Worm (Caenorhabditis elegans) whole organism, L4 larva: ENCODE results near the gene npp-8.

Experiments used
- F10B5.3 ChIP-seq: sonication (generic microtip); optimal IDR thresholded peaks from 2 replicates; lab custom pipeline; 2016; ENCODE audit warnings: mild to moderate bottlenecking, missing genetic modification characterization, missing compliant biosample characterization
- F26F4.8 ChIP-seq: fragments of 200-800 bp; sonication (Bioruptor generic); conservative IDR thresholded peaks from 2 replicates; pipeline ENCODE4 v1.3.6; 2022; ENCODE audit warnings: missing genetic modification characterization, missing compliant biosample characterization
- F44E2.7 ChIP-seq: fragments of 200-800 bp; sonication (Bioruptor generic); IDR thresholded peaks from 2 replicates; pipeline ENCODE4 v2.1.2; 2022; ENCODE audit warnings: missing genetic modification characterization, missing compliant biosample characterization
- R02D3.7 ChIP-seq: fragments of 150-350 bp; sonication (generic microtip); optimal IDR thresholded peaks from 3 replicates; lab custom pipeline; 2014; ENCODE audit warnings: missing biosample characterization, missing genetic modification characterization
- Y48G9A.11 ChIP-seq: fragments of 200-800 bp; sonication (Bioruptor generic); IDR thresholded peaks from 2 replicates; pipeline ENCODE4 v1.3.6; 2022; ENCODE audit warnings: missing genetic modification reagents, missing genetic modification characterization, missing compliant biosample characterization
- aha-1 ChIP-seq: fragments of 150-350 bp; peaks from one replicate; lab custom pipeline; 2014; ENCODE audit warnings: missing biosample characterization, missing genetic modification characterization
- aly-2 ChIP-seq: sonication (generic microtip); optimal IDR thresholded peaks from 2 replicates; lab custom pipeline; 2018; ENCODE audit warnings: missing biosample characterization, missing genetic modification characterization
- ama-1 ChIP-seq: fragments of 150-350 bp; optimal IDR thresholded peaks from 2 replicates; lab custom pipeline; 2014; ENCODE audit warnings: inconsistent platforms, mixed read lengths
- arid-1 ChIP-seq: fragments of 200-800 bp; sonication (Bioruptor generic); conservative IDR thresholded peaks from 2 replicates; pipeline ENCODE4 v1.3.6; 2022; ENCODE audit warnings: missing genetic modification reagents, missing genetic modification characterization, missing compliant biosample characterization
- ceh-20 ChIP-seq: fragments of 200-800 bp; sonication (Bioruptor generic); IDR thresholded peaks from 2 replicates; pipeline ENCODE4 v1.3.6; 2022; ENCODE audit warnings: missing genetic modification reagents, missing genetic modification characterization, missing compliant biosample characterization
- ceh-28 ChIP-seq: fragments of 150-350 bp; optimal IDR thresholded peaks from 2 replicates; lab custom pipeline; 2014; ENCODE audit warnings: missing biosample characterization, missing genetic modification reagents, missing genetic modification characterization
- ceh-82 ChIP-seq: sonication (generic microtip); optimal IDR thresholded peaks from 2 replicates; lab custom pipeline; 2017; ENCODE audit warnings: missing biosample characterization, missing genetic modification characterization
- daf-12 ChIP-seq: fragments of 150-350 bp; optimal IDR thresholded peaks from 2 replicates; lab custom pipeline; 2014; ENCODE audit warnings: missing biosample characterization, missing genetic modification reagents, missing genetic modification characterization
- daf-16 ChIP-seq, 3 experiments: sonication (generic microtip); optimal IDR thresholded peaks; 2 replicates each; lab custom pipeline; 2016 to 2017; ENCODE audit warnings: missing genetic modification characterization in 3 of 3, missing genetic modification reagents in 3 of 3, mild to moderate bottlenecking in 2 of 3, missing compliant biosample characterization in 2 of 3, missing biosample characterization in 1 of 3, moderate library complexity in 1 of 3
- dve-1 ChIP-seq: sonication (generic microtip); optimal IDR thresholded peaks from 2 replicates; lab custom pipeline; 2017; ENCODE audit warnings: antibody characterized with exemption, mild to moderate bottlenecking, missing genetic modification characterization, missing compliant biosample characterization; ENCODE audit not compliant: insufficient read depth
- egl-43 ChIP-seq: fragments of 200-800 bp; sonication (Bioruptor generic); IDR thresholded peaks from 2 replicates; pipeline ENCODE4 v1.3.6; 2022; ENCODE audit warnings: missing genetic modification reagents, missing genetic modification characterization, missing compliant biosample characterization
- fkh-10 ChIP-seq: fragments of 150-350 bp; optimal IDR thresholded peaks from 2 replicates; lab custom pipeline; 2014; ENCODE audit warnings: missing biosample characterization, missing genetic modification reagents, missing genetic modification characterization
- hif-1 ChIP-seq, 2 experiments: sonication (generic microtip); optimal IDR thresholded peaks; 2 replicates each; lab custom pipeline; 2016 to 2017; ENCODE audit warnings: missing compliant biosample characterization in 2 of 2, missing genetic modification characterization in 2 of 2, missing genetic modification reagents in 2 of 2, missing genotype in 2 of 2, mild to moderate bottlenecking in 1 of 2
- lin-1 ChIP-seq: fragments of 200-800 bp; sonication (Bioruptor generic); IDR thresholded peaks from 2 replicates; pipeline ENCODE4 v1.3.6; 2022; ENCODE audit warnings: missing genetic modification reagents, missing genetic modification characterization, missing compliant biosample characterization
- lin-13 ChIP-seq: fragments of 150-350 bp; optimal IDR thresholded peaks from 2 replicates; lab custom pipeline; 2014; ENCODE audit warnings: missing biosample characterization, missing genetic modification reagents, missing genetic modification characterization
- lin-15B ChIP-seq: fragments of 150-350 bp; sonication (generic microtip); optimal IDR thresholded peaks from 3 replicates; lab custom pipeline; 2014; ENCODE audit warnings: missing biosample characterization, missing genetic modification characterization
- lin-39 ChIP-seq: fragments of 150-350 bp; optimal IDR thresholded peaks from 2 replicates; lab custom pipeline; 2014; ENCODE audit warnings: missing biosample characterization, missing genetic modification reagents, missing genetic modification characterization
- madf-9 ChIP-seq: fragments of 200-800 bp; sonication (Bioruptor generic); conservative IDR thresholded peaks from 2 replicates; pipeline ENCODE4 v1.3.6; 2022; ENCODE audit warnings: missing genetic modification reagents, missing genetic modification characterization, missing compliant biosample characterization
- mes-2 ChIP-seq: sonication (generic microtip); optimal IDR thresholded peaks from 2 replicates; lab custom pipeline; 2016; ENCODE audit warnings: missing genotype, mild to moderate bottlenecking, missing genetic modification characterization, missing compliant biosample characterization; ENCODE audit not compliant: poor library complexity, severe bottlenecking
- nhr-102 ChIP-seq: sonication (generic microtip); optimal IDR thresholded peaks from 2 replicates; lab custom pipeline; 2016; ENCODE audit warnings: mild to moderate bottlenecking, missing genetic modification characterization, moderate library complexity, missing compliant biosample characterization
- nhr-25 ChIP-seq: sonication (generic microtip); optimal IDR thresholded peaks from 2 replicates; lab custom pipeline; 2017; ENCODE audit warnings: missing genetic modification characterization, mild to moderate bottlenecking, missing compliant biosample characterization, antibody characterized with exemption, moderate library complexity, borderline replicate concordance; ENCODE audit not compliant: insufficient read depth
- nhr-28 ChIP-seq: fragments of 150-350 bp; optimal IDR thresholded peaks from 2 replicates; lab custom pipeline; 2014; ENCODE audit warnings: missing biosample characterization, missing genetic modification characterization
- nhr-48 ChIP-seq: sonication (generic microtip); optimal IDR thresholded peaks from 2 replicates; lab custom pipeline; 2016; ENCODE audit warnings: mild to moderate bottlenecking, missing genetic modification characterization, missing compliant biosample characterization
- nhr-77 ChIP-seq: fragments of 150-350 bp; optimal IDR thresholded peaks from 2 replicates; lab custom pipeline; 2014; ENCODE audit warnings: missing biosample characterization, missing genetic modification characterization
- pha-4 ChIP-seq, 2 experiments: fragments of 150-350 bp in 1 of 2; fragments of 200-800 bp in 1 of 2; sonication (Bioruptor generic) in 1 of 2; IDR thresholded peaks in 1 of 2; optimal IDR thresholded peaks in 1 of 2; 2 replicates each; pipeline versions ENCODE4 v1.3.6 to Lab custom; 2014 to 2022; ENCODE audit warnings: missing genetic modification characterization in 2 of 2, missing genetic modification reagents in 2 of 2, missing biosample characterization in 1 of 2, missing compliant biosample characterization in 1 of 2
- php-3 ChIP-seq: fragments of 200-800 bp; sonication (Bioruptor generic); IDR thresholded peaks from 2 replicates; pipeline ENCODE4 v1.3.6; 2022; ENCODE audit warnings: missing genetic modification reagents, missing genetic modification characterization, missing compliant biosample characterization
- rbr-2 ChIP-seq: sonication (generic microtip); optimal IDR thresholded peaks from 2 replicates; lab custom pipeline; 2016; ENCODE audit warnings: missing genotype, missing genetic modification characterization, missing compliant biosample characterization
- set-16 ChIP-seq: fragments of 200-800 bp; sonication (Bioruptor generic); IDR thresholded peaks from 2 replicates; pipeline ENCODE4 v1.3.6; 2022; ENCODE audit warnings: missing genetic modification reagents, missing genetic modification characterization, missing compliant biosample characterization
- snpc-4 ChIP-seq: fragments of 150-350 bp; optimal IDR thresholded peaks from 2 replicates; lab custom pipeline; 2014; ENCODE audit warnings: missing biosample characterization, missing genetic modification characterization
- spr-1 ChIP-seq: sonication (generic microtip); optimal IDR thresholded peaks from 2 replicates; lab custom pipeline; 2016; ENCODE audit warnings: mild to moderate bottlenecking, missing genetic modification characterization, missing compliant biosample characterization
- tag-97 ChIP-seq: fragments of 200-800 bp; sonication (Bioruptor generic); IDR thresholded peaks from 2 replicates; pipeline ENCODE4 v1.3.6; 2022; ENCODE audit warnings: missing genetic modification characterization, missing compliant biosample characterization
- tra-1 ChIP-seq: fragments of 200-800 bp; sonication (Bioruptor generic); IDR thresholded peaks from 2 replicates; pipeline ENCODE4 v1.3.6; 2022; ENCODE audit warnings: missing genetic modification reagents, missing genetic modification characterization, missing compliant biosample characterization
- unc-39 ChIP-seq: sonication (generic microtip); optimal IDR thresholded peaks from 2 replicates; lab custom pipeline; 2017; ENCODE audit warnings: missing biosample characterization, missing genetic modification characterization

npp-8 gene

ce11 chrIV:1549095-1550093, 46.2 kb downstream of the npp-8 start (continued):
- TF ChIP-seq lin-39 (tag; lab: Kevin White, UChicago) (no peak), tag-97 (GFP tag; lab: Robert Waterston, UW) (no peak), unc-39 (tag; lab: Kevin White, UChicago) (no peak), fkh-10 (GFP tag; lab: Kevin White, UChicago) (no peak), madf-9 (GFP tag; lab: Robert Waterston, UW) (no peak), lin-15B (tag; lab: Kevin White, UChicago) (no peak), mes-2 (tag; lab: Kevin White, UChicago) (peak; percentile 5), egl-43 (peak; percentile 50; the same call in 1 of the 2 replicates), pha-4 (GFP tag; IDR thresholded peaks at IDR 0.05; lab: Robert Waterston, UW) (peak; percentile 83; the same call in 1 of the 2 replicates), pha-4 (tag; optimal IDR thresholded peaks at IDR 0.05; lab: Kevin White, UChicago) (no peak), spr-1 (tag; lab: Kevin White, UChicago) (no peak), set-16 (GFP tag; lab: Robert Waterston, UW) (peak; percentile 99), ceh-82 (tag; lab: Kevin White, UChicago) (no peak), F44E2.7 (GFP tag; lab: Robert Waterston, UW) (no peak), nhr-102 (tag; lab: Kevin White, UChicago) (no peak), rbr-2 (tag; lab: Kevin White, UChicago) (peak; percentile 41), snpc-4 (tag; lab: Kevin White, UChicago) (no peak), hif-1 (tag; optimal IDR thresholded peaks at IDR 0.05; lab: Kevin White, UChicago) (no peak), lin-1 (GFP tag; lab: Robert Waterston, UW) (no peak), aha-1 (tag; lab: Kevin White, UChicago) (peak; percentile 84), aly-2 (no peak), F10B5.3 (tag; lab: Kevin White, UChicago) (no peak), lin-13 (GFP tag; lab: Kevin White, UChicago) (no peak), ceh-20 (GFP tag; lab: Robert Waterston, UW) (no peak), F26F4.8 (GFP tag; lab: Robert Waterston, UW) (no peak), Y48G9A.11 (GFP tag; lab: Robert Waterston, UW) (no peak), nhr-77 (tag; lab: Kevin White, UChicago) (no peak), ama-1 (lab: Kevin White, UChicago) (peak; percentile 85), tra-1 (GFP tag; lab: Robert Waterston, UW) (0 out of 2 replicates have a peak, but pooled peaks have one; percentile 17), R02D3.7 (tag; lab: Kevin White, UChicago) (no peak), nhr-25 (tag; lab: Kevin White, UChicago) (no peak), nhr-48 (no peak), daf-16 (GFP tag; optimal IDR thresholded peaks at IDR 0.05; lab: Kevin White, UChicago) (no peak), daf-16 (tag; optimal IDR thresholded peaks at IDR 0.05; lab: Kevin White, UChicago) (no peak), dve-1 (no peak), daf-12 (tag; lab: Kevin White, UChicago) (no peak), nhr-28 (tag; lab: Kevin White, UChicago) (no peak)

- peak; percentile 70 for TF ChIP-seq aha-1 (tag; lab: Kevin White, UChicago)
- TF ChIP-seq ama-1 (lab: Kevin White, UChicago): peak; percentile 85
- 0 out of 2 replicates have a peak, but pooled peaks have one; percentile 11 for TF ChIP-seq arid-1
- TF ChIP-seq Y48G9A.11 (GFP tag; lab: Robert Waterston, UW): no peak
- TF ChIP-seq php-3 (GFP tag; lab: Robert Waterston, UW): no peak
- peak; percentile 1 for TF ChIP-seq nhr-25 (tag; lab: Kevin White, UChicago)
- no peak for TF ChIP-seq ceh-28
- 0 out of 2 replicates have a peak, but pooled peaks have one; percentile 9 for TF ChIP-seq F26F4.8 (GFP tag; lab: Robert Waterston, UW)
- no peak for TF ChIP-seq lin-39 (tag; lab: Kevin White, UChicago)
- TF ChIP-seq mes-2 (tag; lab: Kevin White, UChicago): peak; percentile 16
- TF ChIP-seq, all 104 proteins: peak for 6
These were observed 47.2 kb downstream of the npp-8 start, which contains the start of gene col-107 for ce11 chrIV:1548457-1548861. col-107 (plus strand) TSS chrIV:1548721.
